Worm (Caenorhabditis elegans) whole organism, mixed stage, embryonic: ENCODE data around the gene eor-1.

Experiments
- M03D4.4 ChIP-seq: sonication (generic microtip); optimal IDR thresholded peaks from 2 replicates; lab custom pipeline; 2017; ENCODE audit warnings: mild to moderate bottlenecking, missing genetic modification characterization, missing compliant biosample characterization
- blmp-1 ChIP-seq: fragments of 150-350 bp; optimal IDR thresholded peaks from 2 replicates; lab custom pipeline; 2014; ENCODE audit warnings: missing biosample characterization, missing genetic modification characterization
- ceh-39 ChIP-seq: fragments of 150-350 bp; optimal IDR thresholded peaks from 2 replicates; lab custom pipeline; 2014; ENCODE audit warnings: missing biosample characterization, missing genetic modification characterization
- ceh-83 ChIP-seq: fragments of 200-800 bp; sonication (Bioruptor generic); optimal IDR thresholded peaks from 2 replicates; lab custom pipeline; 2018; ENCODE audit warnings: mild to moderate bottlenecking, missing genetic modification characterization, missing compliant biosample characterization
- ces-1 ChIP-seq: fragments of 150-350 bp; optimal IDR thresholded peaks from 2 replicates; lab custom pipeline; 2014; ENCODE audit warnings: missing biosample characterization, missing genetic modification reagents, missing genetic modification characterization
- cnd-1 ChIP-seq: fragments of 200-800 bp; sonication (Bioruptor generic); optimal IDR thresholded peaks from 2 replicates; lab custom pipeline; 2018; ENCODE audit warnings: mild to moderate bottlenecking, missing genetic modification characterization, missing compliant biosample characterization
- drap-1 ChIP-seq: fragments of 200-800 bp; sonication (Bioruptor generic); optimal IDR thresholded peaks from 3 replicates; lab custom pipeline; 2018; ENCODE audit warnings: mild to moderate bottlenecking, missing genetic modification characterization, missing compliant biosample characterization
- elt-1 ChIP-seq: sonication (generic microtip); optimal IDR thresholded peaks from 2 replicates; lab custom pipeline; 2017; ENCODE audit warnings: missing genetic modification characterization, mild to moderate bottlenecking, missing compliant biosample characterization, antibody characterized with exemption, moderate library complexity, borderline replicate concordance; ENCODE audit not compliant: insufficient read depth
- elt-3 ChIP-seq: fragments of 150-350 bp; optimal IDR thresholded peaks from 2 replicates; lab custom pipeline; 2014; ENCODE audit warnings: missing biosample characterization, missing genetic modification characterization
- flh-1 ChIP-seq: fragments of 200-800 bp; sonication (Bioruptor generic); optimal IDR thresholded peaks from 2 replicates; lab custom pipeline; 2018; ENCODE audit warnings: mild to moderate bottlenecking, missing genetic modification characterization, moderate library complexity, missing compliant biosample characterization
- ham-2 ChIP-seq: fragments of 200-800 bp; sonication (Bioruptor generic); optimal IDR thresholded peaks from 2 replicates; lab custom pipeline; 2018; ENCODE audit warnings: mild to moderate bottlenecking, missing genetic modification characterization, missing compliant biosample characterization
- hlh-1 ChIP-seq: fragments of 150-350 bp; optimal IDR thresholded peaks from 2 replicates; lab custom pipeline; 2014; ENCODE audit warnings: missing biosample characterization, missing genetic modification reagents, missing genetic modification characterization
- lin-13 ChIP-seq: fragments of 150-350 bp; optimal IDR thresholded peaks from 2 replicates; lab custom pipeline; 2014; ENCODE audit warnings: missing biosample characterization, missing genetic modification characterization
- lin-32 ChIP-seq: fragments of 200-800 bp; sonication (Bioruptor generic); optimal IDR thresholded peaks from 2 replicates; lab custom pipeline; 2018; ENCODE audit warnings: mild to moderate bottlenecking, missing genetic modification characterization, missing compliant biosample characterization
- lsy-2 ChIP-seq: fragments of 150-350 bp; optimal IDR thresholded peaks from 2 replicates; lab custom pipeline; 2014; ENCODE audit warnings: missing biosample characterization, missing genetic modification characterization
- mab-5 ChIP-seq: fragments of 150-350 bp; optimal IDR thresholded peaks from 2 replicates; lab custom pipeline; 2014; ENCODE audit warnings: missing biosample characterization, missing genetic modification characterization
- mep-1 ChIP-seq: fragments of 150-350 bp; optimal IDR thresholded peaks from 2 replicates; lab custom pipeline; 2017; ENCODE audit warnings: missing biosample characterization, missing genetic modification reagents, missing genetic modification characterization, inconsistent platforms
- mls-2 ChIP-seq: sonication (generic microtip); optimal IDR thresholded peaks from 2 replicates; lab custom pipeline; 2016; ENCODE audit warnings: mild to moderate bottlenecking, missing genetic modification characterization, moderate library complexity, missing compliant biosample characterization
- nhr-12 ChIP-seq: fragments of 150-350 bp; optimal IDR thresholded peaks from 2 replicates; lab custom pipeline; 2014; ENCODE audit warnings: missing biosample characterization, missing genetic modification characterization
- nhr-2 ChIP-seq: fragments of 150-350 bp; optimal IDR thresholded peaks from 2 replicates; lab custom pipeline; 2014; ENCODE audit warnings: missing biosample characterization, missing genetic modification characterization
- nhr-237 ChIP-seq: fragments of 150-350 bp; optimal IDR thresholded peaks from 2 replicates; lab custom pipeline; 2014; ENCODE audit warnings: missing biosample characterization, missing genetic modification characterization
- nhr-28 ChIP-seq: fragments of 150-350 bp; optimal IDR thresholded peaks from 2 replicates; lab custom pipeline; 2014; ENCODE audit warnings: missing biosample characterization, missing genetic modification characterization
- nhr-76 ChIP-seq: sonication (generic microtip); optimal IDR thresholded peaks from 2 replicates; lab custom pipeline; 2017; ENCODE audit warnings: missing biosample characterization, missing genetic modification characterization
- pha-4 ChIP-seq: fragments of 150-350 bp; optimal IDR thresholded peaks from 2 replicates; lab custom pipeline; 2018; ENCODE audit warnings: missing biosample characterization, missing genetic modification reagents, missing genetic modification characterization
- sem-2 ChIP-seq: fragments of 200-800 bp; sonication (Bioruptor generic); optimal IDR thresholded peaks from 2 replicates; lab custom pipeline; 2018; ENCODE audit warnings: mild to moderate bottlenecking, missing genetic modification characterization, missing compliant biosample characterization
- snpc-4 ChIP-seq: fragments of 150-350 bp; optimal IDR thresholded peaks from 2 replicates; lab custom pipeline; 2014; ENCODE audit warnings: missing biosample characterization, missing genetic modification characterization
- sptf-1 ChIP-seq: sonication (generic microtip); optimal IDR thresholded peaks from 2 replicates; lab custom pipeline; 2017; ENCODE audit warnings: mild to moderate bottlenecking, missing genetic modification characterization, moderate library complexity, missing compliant biosample characterization
- tbx-8 ChIP-seq: fragments of 200-800 bp; sonication (Bioruptor generic); optimal IDR thresholded peaks from 2 replicates; lab custom pipeline; 2018; ENCODE audit warnings: mild to moderate bottlenecking, missing genetic modification characterization, moderate library complexity, missing compliant biosample characterization
- unc-120 ChIP-seq: sonication (generic microtip); optimal IDR thresholded peaks from 2 replicates; lab custom pipeline; 2017; ENCODE audit warnings: missing genetic modification characterization, missing compliant biosample characterization; ENCODE audit not compliant: poor library complexity, severe bottlenecking
- unc-39 ChIP-seq: fragments of 150-350 bp; optimal IDR thresholded peaks from 2 replicates; lab custom pipeline; 2014; ENCODE audit warnings: missing biosample characterization, missing genetic modification characterization
- unc-62 ChIP-seq: fragments of 150-350 bp; optimal IDR thresholded peaks from 2 replicates; lab custom pipeline; 2014; ENCODE audit warnings: missing biosample characterization, missing genetic modification reagents, missing genetic modification characterization
- zip-8 ChIP-seq: fragments of 150-350 bp; optimal IDR thresholded peaks from 2 replicates; lab custom pipeline; 2014; ENCODE audit warnings: missing biosample characterization, missing genetic modification characterization
- ztf-11 ChIP-seq: fragments of 150-350 bp; optimal IDR thresholded peaks from 2 replicates; lab custom pipeline; 2014; ENCODE audit warnings: missing biosample characterization, missing genetic modification characterization

eor-1 gene

DNA sequence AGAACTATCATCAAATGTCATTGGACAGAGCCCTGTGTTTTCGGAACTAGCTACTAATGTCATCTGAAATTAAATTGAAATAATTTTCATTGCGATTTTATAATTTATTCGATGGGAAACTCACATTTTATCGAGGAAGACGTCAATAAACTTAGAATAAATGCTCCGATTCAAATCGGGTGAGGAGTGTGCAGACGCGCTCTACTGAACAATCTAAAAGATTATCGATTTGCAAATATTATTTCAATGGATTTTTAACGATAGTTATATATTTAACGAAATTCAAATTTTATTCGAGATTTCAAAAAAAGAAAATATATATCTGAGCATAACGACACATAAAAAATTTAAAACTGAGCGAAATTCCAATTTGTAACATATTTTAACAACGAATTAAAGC lies at the start of gene eor-1:
TSS of gene eor-1 (minus strand) at position 65 of the 400 bp plus-strand sequence.
- TF ChIP-seq elt-3 (tag; lab: Kevin White, UChicago) (no peak), elt-1 (tag; lab: Kevin White, UChicago) (no peak), lsy-2 (tag; lab: Kevin White, UChicago) (peak; percentile 31), ceh-83 (GFP tag; lab: Kevin White, UChicago) (peak; percentile 14), cnd-1 (tag; lab: Kevin White, UChicago) (no peak), mep-1 (tag; lab: Kevin White, UChicago) (peak; percentile 0), nhr-76 (tag; lab: Kevin White, UChicago) (no peak), nhr-12 (tag; lab: Kevin White, UChicago) (no peak), ces-1 (peak; percentile 63), ceh-39 (tag; lab: Kevin White, UChicago) (peak; percentile 89), nhr-237 (tag; lab: Kevin White, UChicago) (peak; percentile 12)

- TF ChIP-seq lsy-2 (tag; lab: Kevin White, UChicago), result no peak
- TF ChIP-seq nhr-76 (tag; lab: Kevin White, UChicago), result no peak
- no peak for TF ChIP-seq sptf-1 (tag; lab: Kevin White, UChicago)
- no peak for TF ChIP-seq elt-3 (tag; lab: Kevin White, UChicago)
- TF ChIP-seq lin-13, result no peak
- TF ChIP-seq ceh-83 (GFP tag; lab: Kevin White, UChicago), result no peak
Observed at ce11 chrIV:4846793-4847192, 47.8 kb upstream of the eor-1 start, which contains the start of gene tat-2. Gene tat-2, minus strand, starts transcription at chrIV:4846893.

DNA sequence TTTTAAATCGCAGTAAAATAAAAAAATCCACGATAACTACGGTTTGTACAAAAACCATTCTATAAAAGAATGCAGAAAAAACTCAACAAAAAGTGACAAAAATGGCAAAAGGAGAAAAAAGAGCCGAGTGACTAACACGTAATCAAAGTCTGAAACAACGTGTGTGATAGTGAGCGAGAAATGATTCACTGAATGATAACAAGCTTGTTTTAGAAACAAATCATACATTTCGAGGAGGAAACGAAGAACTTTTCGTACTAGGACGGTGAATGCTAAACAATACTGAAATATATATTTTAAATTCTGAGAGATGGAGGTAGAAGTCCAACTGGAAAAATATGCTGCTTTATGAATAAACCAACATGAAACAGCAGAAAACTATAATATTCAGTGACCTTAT lies 43.1 kb upstream of the eor-1 start:
- TF ChIP-seq mep-1 (tag; lab: Kevin White, UChicago) (no peak), unc-39 (no peak), mls-2 (tag; lab: Kevin White, UChicago) (no peak), sptf-1 (tag; lab: Kevin White, UChicago) (no peak), snpc-4 (no peak), ham-2 (GFP tag; lab: Kevin White, UChicago) (no peak), unc-62 (GFP tag; lab: Kevin White, UChicago) (no peak), flh-1 (GFP tag; lab: Kevin White, UChicago) (no peak), lin-32 (GFP tag; lab: Kevin White, UChicago) (no peak), lsy-2 (tag; lab: Kevin White, UChicago) (no peak), ztf-11 (tag; lab: Kevin White, UChicago) (no peak), mab-5 (no peak), zip-8 (tag; lab: Kevin White, UChicago) (no peak), M03D4.4 (tag; lab: Kevin White, UChicago) (no peak), nhr-12 (tag; lab: Kevin White, UChicago) (no peak), cnd-1 (tag; lab: Kevin White, UChicago) (no peak), elt-3 (tag; lab: Kevin White, UChicago) (no peak), nhr-237 (tag; lab: Kevin White, UChicago) (no peak)

ce11 chrIV:4829641-4830040 lies 30.7 kb upstream of the eor-1 start:
- no peak for TF ChIP-seq nhr-2 (tag; lab: Kevin White, UChicago)
- TF ChIP-seq nhr-28, result no peak
- no peak for TF ChIP-seq ceh-39 (tag; lab: Kevin White, UChicago)
- TF ChIP-seq lin-32 (GFP tag; lab: Kevin White, UChicago), result no peak
- no peak for TF ChIP-seq nhr-76 (tag; lab: Kevin White, UChicago)
- no peak for TF ChIP-seq cnd-1 (tag; lab: Kevin White, UChicago)
- no peak for TF ChIP-seq pha-4 (tag; lab: Kevin White, UChicago)
- TF ChIP-seq flh-1 (GFP tag; lab: Kevin White, UChicago), result no peak
- no peak for TF ChIP-seq mab-5
- TF ChIP-seq zip-8 (tag; lab: Kevin White, UChicago), result no peak
- no peak for TF ChIP-seq ces-1
- TF ChIP-seq nhr-237 (tag; lab: Kevin White, UChicago), result no peak
- no peak for TF ChIP-seq elt-1 (tag; lab: Kevin White, UChicago)
- no peak for TF ChIP-seq unc-62 (GFP tag; lab: Kevin White, UChicago)
- TF ChIP-seq hlh-1, result no peak
- TF ChIP-seq nhr-12 (tag; lab: Kevin White, UChicago), result no peak
- no peak for TF ChIP-seq mls-2 (tag; lab: Kevin White, UChicago)
- TF ChIP-seq unc-120 (tag; lab: Kevin White, UChicago), result no peak
- TF ChIP-seq mep-1 (tag; lab: Kevin White, UChicago), result no peak

DNA sequence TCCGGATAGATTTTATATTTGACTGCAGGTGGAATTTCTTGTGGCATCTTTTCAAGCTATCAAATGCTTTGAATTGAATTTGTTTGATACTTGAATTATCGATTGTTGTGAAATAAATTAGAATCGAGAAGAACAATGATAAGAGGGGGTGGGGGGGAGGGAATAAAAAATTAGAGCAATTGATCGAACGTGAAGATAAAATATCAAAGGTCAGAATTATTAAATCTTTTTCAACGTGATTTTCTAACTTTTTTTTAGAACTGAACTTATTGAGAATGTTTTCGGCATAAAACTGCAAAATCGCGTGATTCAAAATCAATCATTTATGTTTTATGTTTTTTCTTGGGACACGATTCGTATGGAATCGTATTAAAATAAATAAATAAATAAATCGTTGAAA lies 28.2 kb upstream of the eor-1 start, which contains the start of gene mpz-4:
TSS of gene mpz-4 (minus strand) at position 101 of the 400 bp plus-strand sequence.
- TF ChIP-seq blmp-1 (tag; lab: Kevin White, UChicago), result no peak
- no peak for TF ChIP-seq M03D4.4 (tag; lab: Kevin White, UChicago)
- no peak for TF ChIP-seq mls-2 (tag; lab: Kevin White, UChicago)
- TF ChIP-seq snpc-4, result no peak
- no peak for TF ChIP-seq sem-2
- TF ChIP-seq flh-1 (GFP tag; lab: Kevin White, UChicago), result no peak
- TF ChIP-seq tbx-8 (GFP tag; lab: Kevin White, UChicago), result no peak
- no peak for TF ChIP-seq ces-1
- TF ChIP-seq ceh-39 (tag; lab: Kevin White, UChicago), result no peak
- TF ChIP-seq cnd-1 (tag; lab: Kevin White, UChicago), result no peak
- no peak for TF ChIP-seq nhr-237 (tag; lab: Kevin White, UChicago)
- TF ChIP-seq hlh-1, result no peak
- no peak for TF ChIP-seq pha-4 (tag; lab: Kevin White, UChicago)
- no peak for TF ChIP-seq lsy-2 (tag; lab: Kevin White, UChicago)
- TF ChIP-seq drap-1, result no peak
- no peak for TF ChIP-seq nhr-12 (tag; lab: Kevin White, UChicago)
- no peak for TF ChIP-seq lin-32 (GFP tag; lab: Kevin White, UChicago)
- no peak for TF ChIP-seq lin-13
